Worm (Caenorhabditis elegans) whole organism, L1 larva: ENCODE results near the gene zak-1.

ENCODE experiments used
- C04F5.9 ChIP-seq: sonication (generic microtip); optimal IDR thresholded peaks from 2 replicates; lab custom pipeline; 2016; ENCODE audit warnings: missing genetic modification characterization, missing compliant biosample characterization
- C16A3.4 ChIP-seq: fragments of 150-350 bp; optimal IDR thresholded peaks from 2 replicates; lab custom pipeline; 2014; ENCODE audit warnings: missing biosample characterization, missing genetic modification characterization
- C34B4.2 ChIP-seq: sonication (generic microtip); optimal IDR thresholded peaks from 2 replicates; lab custom pipeline; 2017; ENCODE audit warnings: mild to moderate bottlenecking, missing genetic modification characterization, missing compliant biosample characterization
- F16B12.6 ChIP-seq: fragments of 150-350 bp; optimal IDR thresholded peaks from 2 replicates; lab custom pipeline; 2014; ENCODE audit warnings: missing biosample characterization, missing genetic modification characterization
- Y116A8C.19 ChIP-seq: sonication (generic microtip); optimal IDR thresholded peaks from 2 replicates; lab custom pipeline; 2016; ENCODE audit warnings: missing compliant biosample characterization, missing genetic modification characterization, borderline replicate concordance
- alr-1 ChIP-seq: fragments of 200-800 bp; sonication (Bioruptor generic); optimal IDR thresholded peaks from 2 replicates; lab custom pipeline; 2018; ENCODE audit warnings: borderline replicate concordance, mild to moderate bottlenecking, missing genetic modification characterization, missing compliant biosample characterization
- ama-1 ChIP-seq: fragments of 150-350 bp; optimal IDR thresholded peaks from 2 replicates; lab custom pipeline; 2014
- ceh-8 ChIP-seq: fragments of 200-800 bp; sonication (Bioruptor generic); optimal IDR thresholded peaks from 2 replicates; lab custom pipeline; 2018; ENCODE audit warnings: mild to moderate bottlenecking, missing genetic modification characterization, moderate library complexity, missing compliant biosample characterization
- ceh-88 ChIP-seq: fragments of 200-800 bp; sonication (Bioruptor generic); IDR thresholded peaks from 2 replicates; pipeline ENCODE4 v1.3.6; 2022; ENCODE audit warnings: missing genetic modification characterization, missing compliant biosample characterization
- ceh-90 ChIP-seq: sonication (generic microtip); optimal IDR thresholded peaks from 2 replicates; lab custom pipeline; 2016; ENCODE audit warnings: missing genetic modification characterization, missing compliant biosample characterization
- ces-1 ChIP-seq: fragments of 150-350 bp; optimal IDR thresholded peaks from 2 replicates; lab custom pipeline; 2014; ENCODE audit warnings: missing biosample characterization, missing genetic modification reagents, missing genetic modification characterization
- dsc-1 ChIP-seq: sonication (generic microtip); optimal IDR thresholded peaks from 2 replicates; lab custom pipeline; 2016; ENCODE audit warnings: mild to moderate bottlenecking, missing genetic modification characterization, missing compliant biosample characterization
- efl-1 ChIP-seq, 4 experiments: fragments of 150-350 bp; optimal IDR thresholded peaks in 3 of 4; peaks in 1 of 4; 1 replicate in 1 of 4; 2 replicates in 3 of 4; lab custom pipeline; 2014; ENCODE audit warnings: missing biosample characterization in 2 of 4, missing genetic modification characterization in 2 of 4, missing genetic modification reagents in 2 of 4
- efl-3 ChIP-seq: fragments of 200-800 bp; sonication (Bioruptor generic); optimal IDR thresholded peaks from 2 replicates; lab custom pipeline; 2018; ENCODE audit warnings: mild to moderate bottlenecking, missing genetic modification characterization, missing compliant biosample characterization
- egl-13 ChIP-seq: sonication (generic microtip); optimal IDR thresholded peaks from 2 replicates; lab custom pipeline; 2016; ENCODE audit warnings: missing genotype, missing genetic modification reagents, missing genetic modification characterization, missing compliant biosample characterization
- elt-2 ChIP-seq: sonication (generic microtip); optimal IDR thresholded peaks from 2 replicates; lab custom pipeline; 2016; ENCODE audit warnings: missing genetic modification characterization, mild to moderate bottlenecking, inconsistent platforms, missing compliant biosample characterization, missing genetic modification reagents
- fkh-10 ChIP-seq: sonication (generic microtip); optimal IDR thresholded peaks from 2 replicates; lab custom pipeline; 2017; ENCODE audit warnings: missing biosample characterization, missing genetic modification reagents, missing genetic modification characterization
- fkh-8 ChIP-seq: sonication (generic microtip); optimal IDR thresholded peaks from 2 replicates; lab custom pipeline; 2016; ENCODE audit warnings: mild to moderate bottlenecking, missing genetic modification characterization, missing compliant biosample characterization
- fos-1 ChIP-seq: fragments of 150-350 bp; optimal IDR thresholded peaks from 2 replicates; lab custom pipeline; 2014; ENCODE audit warnings: missing biosample characterization, missing genetic modification characterization
- hlh-17 ChIP-seq: fragments of 200-800 bp; sonication (Bioruptor generic); optimal IDR thresholded peaks from 2 replicates; lab custom pipeline; 2018; ENCODE audit warnings: missing genetic modification characterization, mild to moderate bottlenecking, missing compliant biosample characterization, moderate library complexity, borderline replicate concordance
- hlh-4 ChIP-seq: sonication (generic microtip); optimal IDR thresholded peaks from 2 replicates; lab custom pipeline; 2016; ENCODE audit warnings: mild to moderate bottlenecking, missing genetic modification characterization, missing compliant biosample characterization
- jun-1 ChIP-seq: fragments of 150-350 bp; optimal IDR thresholded peaks from 2 replicates; lab custom pipeline; 2014; ENCODE audit warnings: missing biosample characterization, missing genetic modification reagents, missing genetic modification characterization
- lin-13 ChIP-seq: fragments of 150-350 bp; optimal IDR thresholded peaks from 2 replicates; lab custom pipeline; 2014; ENCODE audit warnings: missing biosample characterization, missing genetic modification reagents, missing genetic modification characterization
- lin-14 ChIP-seq: fragments of 200-800 bp; sonication (Bioruptor generic); optimal IDR thresholded peaks from 2 replicates; lab custom pipeline; 2018; ENCODE audit warnings: mild to moderate bottlenecking, missing genetic modification characterization, moderate library complexity, missing compliant biosample characterization
- lin-15B ChIP-seq: fragments of 150-350 bp; sonication (generic microtip); optimal IDR thresholded peaks from 3 replicates; lab custom pipeline; 2014; ENCODE audit warnings: missing biosample characterization, missing genetic modification characterization
- lin-39 ChIP-seq: fragments of 150-350 bp; optimal IDR thresholded peaks from 2 replicates; lab custom pipeline; 2014; ENCODE audit warnings: missing biosample characterization, missing genetic modification reagents, missing genetic modification characterization
- lir-3 ChIP-seq: sonication (generic microtip); optimal IDR thresholded peaks from 2 replicates; lab custom pipeline; 2016; ENCODE audit warnings: mild to moderate bottlenecking, missing genetic modification characterization, moderate library complexity, missing compliant biosample characterization; ENCODE audit not compliant: poor library complexity
- lsy-2 ChIP-seq, 2 experiments: fragments of 150-350 bp; optimal IDR thresholded peaks; 2 replicates each; lab custom pipeline; 2014; ENCODE audit warnings: missing biosample characterization in 2 of 2, missing genetic modification characterization in 2 of 2
- mab-9 ChIP-seq: fragments of 200-800 bp; sonication (Bioruptor generic); IDR thresholded peaks from 2 replicates; pipeline ENCODE4 v1.3.6; 2022; ENCODE audit warnings: missing genetic modification reagents, missing genetic modification characterization, missing compliant biosample characterization
- mef-2 ChIP-seq: fragments of 150-350 bp; optimal IDR thresholded peaks from 2 replicates; lab custom pipeline; 2014; ENCODE audit warnings: missing biosample characterization, missing genetic modification characterization
- nhr-12 ChIP-seq: sonication (generic microtip); optimal IDR thresholded peaks from 2 replicates; lab custom pipeline; 2017; ENCODE audit warnings: missing biosample characterization, missing genetic modification characterization
- nhr-19 ChIP-seq: fragments of 200-800 bp; sonication (Bioruptor generic); conservative IDR thresholded peaks from 2 replicates; pipeline ENCODE4 v1.3.6; 2022; ENCODE audit warnings: missing genetic modification characterization, missing compliant biosample characterization
- nhr-20 ChIP-seq: sonication (generic microtip); optimal IDR thresholded peaks from 2 replicates; lab custom pipeline; 2016; ENCODE audit warnings: mild to moderate bottlenecking, missing genetic modification characterization, missing compliant biosample characterization
- nhr-237 ChIP-seq: fragments of 150-350 bp; optimal IDR thresholded peaks from 2 replicates; lab custom pipeline; 2014; ENCODE audit warnings: missing biosample characterization, missing genetic modification characterization
- nhr-47 ChIP-seq: sonication (generic microtip); optimal IDR thresholded peaks from 2 replicates; lab custom pipeline; 2016; ENCODE audit warnings: mild to moderate bottlenecking, missing genetic modification characterization, moderate library complexity, missing compliant biosample characterization
- nhr-71 ChIP-seq: sonication (generic microtip); optimal IDR thresholded peaks from 2 replicates; lab custom pipeline; 2016; ENCODE audit warnings: mild to moderate bottlenecking, missing genetic modification characterization, moderate library complexity, missing compliant biosample characterization
- nhr-77 ChIP-seq: fragments of 150-350 bp; optimal IDR thresholded peaks from 2 replicates; lab custom pipeline; 2014; ENCODE audit warnings: missing biosample characterization, missing genetic modification characterization
- nhr-85 ChIP-seq: sonication (generic microtip); peaks from one replicate; lab custom pipeline; 2016; ENCODE audit warnings: missing genetic modification characterization, inconsistent platforms, missing compliant biosample characterization
- nhr-90 ChIP-seq: sonication (generic microtip); optimal IDR thresholded peaks from 2 replicates; lab custom pipeline; 2016; ENCODE audit warnings: mild to moderate bottlenecking, missing genetic modification characterization, missing compliant biosample characterization; ENCODE audit not compliant: poor library complexity
- pag-3 ChIP-seq: sonication (generic microtip); optimal IDR thresholded peaks from 2 replicates; lab custom pipeline; 2017; ENCODE audit warnings: missing genetic modification characterization, mild to moderate bottlenecking, missing compliant biosample characterization, antibody characterized with exemption, borderline replicate concordance; ENCODE audit not compliant: insufficient read depth
- pax-3 ChIP-seq: fragments of 200-800 bp; sonication (Bioruptor generic); optimal IDR thresholded peaks from 2 replicates; lab custom pipeline; 2018; ENCODE audit warnings: mild to moderate bottlenecking, missing genetic modification characterization, moderate library complexity, missing compliant biosample characterization
- rnt-1 ChIP-seq: sonication (generic microtip); optimal IDR thresholded peaks from 2 replicates; lab custom pipeline; 2016; ENCODE audit warnings: mild to moderate bottlenecking, missing genetic modification characterization, moderate library complexity, missing compliant biosample characterization
- sox-4 ChIP-seq: sonication (generic microtip); optimal IDR thresholded peaks from 2 replicates; lab custom pipeline; 2016; ENCODE audit warnings: missing genetic modification characterization, missing compliant biosample characterization
- swsn-7 ChIP-seq: sonication (generic microtip); optimal IDR thresholded peaks from 2 replicates; lab custom pipeline; 2016; ENCODE audit warnings: missing genetic modification characterization, missing compliant biosample characterization
- tbx-2 ChIP-seq: sonication (generic microtip); optimal IDR thresholded peaks from 2 replicates; lab custom pipeline; 2016; ENCODE audit warnings: missing genetic modification characterization, missing compliant biosample characterization
- tlp-1 ChIP-seq: fragments of 150-350 bp; optimal IDR thresholded peaks from 2 replicates; lab custom pipeline; 2014; ENCODE audit warnings: missing biosample characterization, missing genetic modification characterization
- unc-30 ChIP-seq: sonication (generic microtip); optimal IDR thresholded peaks from 2 replicates; lab custom pipeline; 2017; ENCODE audit warnings: missing biosample characterization, missing genetic modification characterization
- unc-98 ChIP-seq: fragments of 200-800 bp; sonication (Bioruptor generic); IDR thresholded peaks from 2 replicates; pipeline ENCODE4 v1.3.6; 2022; ENCODE audit warnings: missing genetic modification characterization, missing compliant biosample characterization
- vab-15 ChIP-seq: sonication (generic microtip); optimal IDR thresholded peaks from 2 replicates; lab custom pipeline; 2017; ENCODE audit warnings: missing genotype, mild to moderate bottlenecking, missing genetic modification characterization, missing compliant biosample characterization
- xbp-1 ChIP-seq: sonication (generic microtip); optimal IDR thresholded peaks from 2 replicates; lab custom pipeline; 2016; ENCODE audit warnings: missing genetic modification characterization, missing compliant biosample characterization
- zag-1 ChIP-seq: fragments of 150-350 bp; optimal IDR thresholded peaks from 2 replicates; lab custom pipeline; 2014; ENCODE audit warnings: missing biosample characterization, missing genetic modification characterization
- ztf-11 ChIP-seq, 2 experiments: sonication (generic microtip); optimal IDR thresholded peaks; 2 replicates each; lab custom pipeline; 2016 to 2017; ENCODE audit warnings: missing genetic modification characterization in 2 of 2, missing biosample characterization in 1 of 2, missing compliant biosample characterization in 1 of 2

Gene zak-1

DNA sequence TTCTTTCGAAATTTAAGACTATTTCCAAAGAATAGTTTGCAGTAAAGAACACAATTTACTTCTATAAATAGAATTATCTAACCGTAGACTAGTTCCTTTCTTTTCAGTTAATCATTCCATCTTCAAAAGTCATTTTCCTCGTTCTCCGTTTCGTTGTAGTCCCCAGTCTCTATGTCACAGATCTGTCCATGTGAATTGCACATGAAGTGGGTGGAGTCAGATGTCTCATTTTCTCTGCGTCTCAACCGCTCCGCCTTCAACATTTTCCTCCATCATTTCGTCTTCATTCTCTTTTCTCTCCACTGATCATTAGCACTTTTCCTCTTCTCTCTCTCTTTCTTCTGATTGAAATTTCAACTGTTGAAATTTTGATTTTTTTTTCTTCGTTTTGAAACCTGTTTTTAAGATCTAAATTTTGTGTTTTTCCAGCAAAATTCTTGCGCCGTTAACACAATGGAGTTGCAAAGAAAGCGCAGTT is 41.0 kb upstream of the zak-1 start, which contains the start of gene T07E3.4 (continued):
- peak; percentile 64 for TF ChIP-seq dsc-1 (tag; lab: Kevin White, UChicago)
- no peak for TF ChIP-seq nhr-237
- TF ChIP-seq hlh-4 (tag; lab: Kevin White, UChicago) = no peak
- TF ChIP-seq zag-1 (tag; lab: Kevin White, UChicago) = no peak
- TF ChIP-seq nhr-19 (GFP tag; lab: Robert Waterston, UW) = peak; percentile 94
- TF ChIP-seq elt-2 (tag; lab: Kevin White, UChicago) = peak; percentile 30
- no peak for TF ChIP-seq unc-30 (tag; lab: Kevin White, UChicago)
- peak; percentile 69 for TF ChIP-seq C04F5.9 (tag; lab: Kevin White, UChicago)
- TF ChIP-seq nhr-77 = peak; percentile 43
- TF ChIP-seq sox-4 (tag; lab: Kevin White, UChicago) = no peak
- TF ChIP-seq hlh-17 (GFP tag; lab: Kevin White, UChicago) = no peak
- TF ChIP-seq mab-9 (GFP tag; lab: Robert Waterston, UW) = no peak
- TF ChIP-seq lin-14 = peak; percentile 95
- no peak for TF ChIP-seq pag-3
- no peak for TF ChIP-seq Y116A8C.19 (tag; lab: Kevin White, UChicago)
- peak; percentile 33 for TF ChIP-seq F16B12.6 (tag; lab: Kevin White, UChicago)
- peak; percentile 97 for TF ChIP-seq nhr-71 (tag; lab: Kevin White, UChicago)
- peak; percentile 84 for TF ChIP-seq nhr-90 (tag; lab: Kevin White, UChicago)
- no peak for TF ChIP-seq nhr-12 (tag; lab: Kevin White, UChicago)
- TF ChIP-seq ztf-11 (tag; optimal IDR thresholded peaks at IDR 0.05; lab: Kevin White, UChicago) = no peak
- TF ChIP-seq nhr-20 = peak; percentile 96
- peak; percentile 99 for TF ChIP-seq nhr-85 (tag; lab: Kevin White, UChicago)
- TF ChIP-seq lin-15B (tag; lab: Kevin White, UChicago) = no peak
- no peak for TF ChIP-seq tlp-1 (tag; lab: Kevin White, UChicago)
- no peak for TF ChIP-seq ceh-88 (GFP tag; lab: Robert Waterston, UW)
- TF ChIP-seq fkh-10 = no peak
- TF ChIP-seq ceh-8 = no peak
- TF ChIP-seq fkh-8 (tag; lab: Kevin White, UChicago) = peak; percentile 30
- peak; percentile 51 for TF ChIP-seq lin-13 (GFP tag; lab: Kevin White, UChicago)
- TF ChIP-seq ceh-90 (tag; lab: Kevin White, UChicago) = no peak
- peak; percentile 34 for TF ChIP-seq C16A3.4 (tag; lab: Kevin White, UChicago)
- TF ChIP-seq alr-1 = no peak
- TF ChIP-seq efl-3 (GFP tag; lab: Kevin White, UChicago) = no peak
- peak; percentile 77 for TF ChIP-seq jun-1 (tag; lab: Kevin White, UChicago)
- TF ChIP-seq C34B4.2 (tag; lab: Kevin White, UChicago) = no peak
- no peak for TF ChIP-seq pax-3
- peak; percentile 59 for TF ChIP-seq mef-2 (tag; lab: Kevin White, UChicago)
- peak; percentile 48 for TF ChIP-seq fos-1 (tag; lab: Kevin White, UChicago)
- peak; percentile 82 to 88 for TF ChIP-seq lsy-2 (tag; optimal IDR thresholded peaks at IDR 0.05; lab: Kevin White, UChicago)
- TF ChIP-seq ces-1 (GFP tag; lab: Kevin White, UChicago) = no peak
- peak; percentile 69 for TF ChIP-seq efl-1 (optimal IDR thresholded peaks at IDR 0.05; lab: Kevin White, UChicago)
- TF ChIP-seq efl-1 (GFP tag; optimal IDR thresholded peaks at IDR 0.05 in 1 of 2; lab: Kevin White, UChicago) = peak; percentile 46 to 95
- TF ChIP-seq xbp-1 (tag; lab: Kevin White, UChicago) = peak; percentile 73
- no peak for TF ChIP-seq egl-13 (tag; lab: Kevin White, UChicago)
- TF ChIP-seq swsn-7 (tag; lab: Kevin White, UChicago) = peak; percentile 82
- no peak for TF ChIP-seq vab-15 (tag; lab: Kevin White, UChicago)
- peak; percentile 89 for TF ChIP-seq tbx-2 (tag; lab: Kevin White, UChicago)
- peak; percentile 91 for TF ChIP-seq rnt-1 (tag; lab: Kevin White, UChicago)
- peak; percentile 44 for TF ChIP-seq ama-1 (lab: Kevin White, UChicago)
- TF ChIP-seq nhr-47 (tag; lab: Kevin White, UChicago) = peak; percentile 84
- peak; percentile 72 for TF ChIP-seq lir-3 (tag; lab: Kevin White, UChicago)
- no peak for TF ChIP-seq unc-98
- peak; percentile 76 for TF ChIP-seq lin-39 (tag; lab: Kevin White, UChicago)
